Worm (Caenorhabditis elegans) whole organism, young adult: ENCODE results near the gene C27F2.9.

Experiments used
- B0336.3 ChIP-seq: fragments of 200-800 bp; sonication (Bioruptor generic); IDR thresholded peaks from 2 replicates; pipeline ENCODE4 v1.3.6; 2022; ENCODE audit warnings: missing genetic modification characterization, missing compliant biosample characterization
- C06A6.2 ChIP-seq: fragments of 200-800 bp; sonication (Bioruptor generic); conservative IDR thresholded peaks from 2 replicates; pipeline ENCODE4 v1.3.6; 2022; ENCODE audit warnings: missing genetic modification characterization, missing compliant biosample characterization
- C17E4.6 ChIP-seq: fragments of 200-800 bp; sonication (Bioruptor generic); IDR thresholded peaks from 2 replicates; pipeline ENCODE4 v1.3.6; 2022; ENCODE audit warnings: missing genetic modification reagents, missing genetic modification characterization, missing compliant biosample characterization
- D2030.7 ChIP-seq: fragments of 200-800 bp; sonication (Bioruptor generic); IDR thresholded peaks from 2 replicates; pipeline ENCODE4 v1.3.6; 2022; ENCODE audit warnings: missing genetic modification reagents, missing genetic modification characterization, missing compliant biosample characterization
- F52B5.7 ChIP-seq: sonication (generic microtip); optimal IDR thresholded peaks from 2 replicates; lab custom pipeline; 2016; ENCODE audit warnings: mild to moderate bottlenecking, missing genetic modification characterization, missing compliant biosample characterization
- F55B11.4 ChIP-seq: sonication (generic microtip); optimal IDR thresholded peaks from 2 replicates; lab custom pipeline; 2016; ENCODE audit warnings: missing compliant biosample characterization, missing genetic modification characterization, borderline replicate concordance; ENCODE audit not compliant: insufficient read depth
- K11D2.4 ChIP-seq: fragments of 200-800 bp; sonication (Bioruptor generic); IDR thresholded peaks from 2 replicates; pipeline ENCODE4 v1.3.6; 2022; ENCODE audit warnings: missing genetic modification reagents, missing genetic modification characterization, missing compliant biosample characterization
- K12H6.12 ChIP-seq: fragments of 200-800 bp; sonication (Bioruptor generic); optimal IDR thresholded peaks from 2 replicates; lab custom pipeline; 2018; ENCODE audit warnings: mild to moderate bottlenecking, missing genetic modification characterization, missing compliant biosample characterization
- Y53G8AR.9 ChIP-seq: fragments of 200-800 bp; sonication (Bioruptor generic); conservative IDR thresholded peaks from 2 replicates; pipeline ENCODE4 v1.3.6; 2022; ENCODE audit warnings: missing genetic modification reagents, missing genetic modification characterization, missing compliant biosample characterization
- Y67H2A.10 ChIP-seq: fragments of 200-800 bp; sonication (Bioruptor generic); conservative IDR thresholded peaks from 2 replicates; pipeline ENCODE4 v1.3.6; 2022; ENCODE audit warnings: missing genetic modification reagents, missing genetic modification characterization, missing compliant biosample characterization
- ZK185.1 ChIP-seq: sonication (generic microtip); optimal IDR thresholded peaks from 2 replicates; lab custom pipeline; 2016; ENCODE audit warnings: mild to moderate bottlenecking, missing genetic modification characterization, missing compliant biosample characterization; ENCODE audit not compliant: poor library complexity, severe bottlenecking
- atf-7 ChIP-seq: sonication (generic microtip); optimal IDR thresholded peaks from 2 replicates; lab custom pipeline; 2017; ENCODE audit warnings: mild to moderate bottlenecking, missing genetic modification characterization, missing compliant biosample characterization
- attf-6 ChIP-seq: fragments of 200-800 bp; sonication (Bioruptor generic); IDR thresholded peaks from 2 replicates; pipeline ENCODE4 v1.3.6; 2022; ENCODE audit warnings: missing genetic modification reagents, missing genetic modification characterization, missing compliant biosample characterization
- bed-1 ChIP-seq: fragments of 200-800 bp; sonication (Bioruptor generic); IDR thresholded peaks from 2 replicates; pipeline ENCODE4 v1.3.6; 2022; ENCODE audit warnings: missing genetic modification reagents, missing genetic modification characterization, missing compliant biosample characterization
- cebp-1 ChIP-seq, 2 experiments: fragments of 200-800 bp in 1 of 2; sonication (Bioruptor generic) in 1 of 2; sonication (generic microtip) in 1 of 2; IDR thresholded peaks in 1 of 2; optimal IDR thresholded peaks in 1 of 2; 2 replicates each; pipeline versions ENCODE4 v1.3.6 to Lab custom; 2017 to 2022; ENCODE audit warnings: missing compliant biosample characterization in 2 of 2, missing genetic modification characterization in 2 of 2, mild to moderate bottlenecking in 1 of 2, missing genetic modification reagents in 1 of 2, moderate library complexity in 1 of 2
- ceh-100 ChIP-seq: fragments of 200-800 bp; sonication (Bioruptor generic); IDR thresholded peaks from 2 replicates; pipeline ENCODE4 v1.3.6; 2022; ENCODE audit warnings: missing genetic modification reagents, missing genetic modification characterization, missing compliant biosample characterization
- ceh-40 ChIP-seq: fragments of 200-800 bp; sonication (Bioruptor generic); IDR thresholded peaks from 2 replicates; pipeline ENCODE4 v1.3.6; 2022; ENCODE audit warnings: missing genetic modification characterization, missing compliant biosample characterization
- ceh-91 ChIP-seq: fragments of 200-800 bp; sonication (Bioruptor generic); IDR thresholded peaks from 2 replicates; pipeline ENCODE4 v1.3.6; 2022; ENCODE audit warnings: missing genetic modification reagents, missing genetic modification characterization, missing compliant biosample characterization
- chd-7 ChIP-seq: sonication (generic microtip); optimal IDR thresholded peaks from 2 replicates; lab custom pipeline; 2016; ENCODE audit warnings: mild to moderate bottlenecking, missing genetic modification characterization, moderate library complexity, missing compliant biosample characterization
- die-1 ChIP-seq: sonication (generic microtip); optimal IDR thresholded peaks from 2 replicates; lab custom pipeline; 2016; ENCODE audit warnings: missing genotype, mild to moderate bottlenecking, missing genetic modification characterization, missing compliant biosample characterization
- dox-1 ChIP-seq: fragments of 200-800 bp; sonication (Bioruptor generic); IDR thresholded peaks from 2 replicates; pipeline ENCODE4 v1.3.6; 2022; ENCODE audit warnings: missing genetic modification reagents, missing genetic modification characterization, missing compliant biosample characterization
- dpff-1 ChIP-seq: sonication (generic microtip); optimal IDR thresholded peaks from 2 replicates; lab custom pipeline; 2017; ENCODE audit warnings: mild to moderate bottlenecking, missing genetic modification characterization, missing compliant biosample characterization
- him-1 ChIP-seq: sonication (generic microtip); optimal IDR thresholded peaks from 2 replicates; lab custom pipeline; 2016; ENCODE audit warnings: missing genotype, missing genetic modification reagents, missing genetic modification characterization, missing compliant biosample characterization
- hsf-1 ChIP-seq: fragments of 200-800 bp; sonication (Bioruptor generic); IDR thresholded peaks from 2 replicates; pipeline ENCODE4 v1.3.6; 2022; ENCODE audit warnings: missing genetic modification reagents, missing genetic modification characterization, missing compliant biosample characterization
- lag-1 ChIP-seq: fragments of 200-800 bp; sonication (Bioruptor generic); IDR thresholded peaks from 2 replicates; pipeline ENCODE4 v1.3.6; 2022; ENCODE audit warnings: missing genetic modification reagents, missing genetic modification characterization, missing compliant biosample characterization
- let-526 ChIP-seq: fragments of 200-800 bp; sonication (Bioruptor generic); IDR thresholded peaks from 2 replicates; pipeline ENCODE4 v1.3.6; 2022; ENCODE audit warnings: missing genetic modification reagents, missing genetic modification characterization, missing compliant biosample characterization
- lin-54 ChIP-seq: fragments of 200-800 bp; sonication (Bioruptor generic); optimal IDR thresholded peaks from 2 replicates; lab custom pipeline; 2018; ENCODE audit warnings: mild to moderate bottlenecking, missing genetic modification characterization, missing compliant biosample characterization
- madf-10 ChIP-seq: sonication (generic microtip); optimal IDR thresholded peaks from 2 replicates; lab custom pipeline; 2016; ENCODE audit warnings: mild to moderate bottlenecking, missing genetic modification characterization, missing compliant biosample characterization
- madf-8 ChIP-seq: fragments of 200-800 bp; sonication (Bioruptor generic); conservative IDR thresholded peaks from 2 replicates; pipeline ENCODE4 v1.3.6; 2022; ENCODE audit warnings: missing genetic modification reagents, missing genetic modification characterization, missing compliant biosample characterization
- mel-28 ChIP-seq: sonication (generic microtip); optimal IDR thresholded peaks from 2 replicates; lab custom pipeline; 2016; ENCODE audit warnings: borderline replicate concordance, mild to moderate bottlenecking, missing genetic modification characterization, missing compliant biosample characterization
- nfyb-1 ChIP-seq: fragments of 200-800 bp; sonication (Bioruptor generic); IDR thresholded peaks from 2 replicates; pipeline ENCODE4 v1.3.6; 2022; ENCODE audit warnings: missing genetic modification reagents, missing genetic modification characterization, missing compliant biosample characterization
- nhr-80 ChIP-seq: sonication (generic microtip); optimal IDR thresholded peaks from 2 replicates; lab custom pipeline; 2016; ENCODE audit warnings: missing genetic modification characterization, missing compliant biosample characterization
- pbrm-1 ChIP-seq: fragments of 200-800 bp; sonication (Bioruptor generic); IDR thresholded peaks from 2 replicates; pipeline ENCODE4 v1.3.6; 2022; ENCODE audit warnings: missing genetic modification reagents, missing genetic modification characterization, missing compliant biosample characterization
- pha-4 ChIP-seq: fragments of 150-350 bp; sonication (generic microtip); optimal IDR thresholded peaks from 2 replicates; lab custom pipeline; 2014; ENCODE audit warnings: missing biosample characterization, missing genetic modification reagents, missing genetic modification characterization
- rec-8 ChIP-seq, 2 experiments: sonication (generic microtip); optimal IDR thresholded peaks; 2 replicates each; lab custom pipeline; 2016; ENCODE audit warnings: mild to moderate bottlenecking in 2 of 2, missing genetic modification characterization in 2 of 2, missing genetic modification reagents in 2 of 2, missing genotype in 2 of 2, missing biosample characterization in 1 of 2, missing compliant biosample characterization in 1 of 2, moderate library complexity in 1 of 2
- snpc-1.1 ChIP-seq: sonication (generic microtip); optimal IDR thresholded peaks from 2 replicates; lab custom pipeline; 2017; ENCODE audit warnings: missing genetic modification characterization, mild to moderate bottlenecking, missing compliant biosample characterization, antibody characterized with exemption, moderate library complexity, missing genotype, missing genetic modification reagents; ENCODE audit not compliant: insufficient read depth
- snpc-1.3 ChIP-seq: sonication (generic microtip); optimal IDR thresholded peaks from 2 replicates; lab custom pipeline; 2017; ENCODE audit warnings: missing genetic modification characterization, mild to moderate bottlenecking, missing compliant biosample characterization, antibody characterized with exemption, moderate library complexity, missing genotype, missing genetic modification reagents; ENCODE audit not compliant: insufficient read depth
- somi-1 ChIP-seq: fragments of 200-800 bp; sonication (Bioruptor generic); optimal IDR thresholded peaks from 2 replicates; lab custom pipeline; 2018; ENCODE audit warnings: mild to moderate bottlenecking, missing genetic modification characterization, missing compliant biosample characterization
- sptf-2 ChIP-seq: fragments of 200-800 bp; sonication (Bioruptor generic); optimal IDR thresholded peaks from 2 replicates; lab custom pipeline; 2018; ENCODE audit warnings: mild to moderate bottlenecking, missing genetic modification characterization, missing compliant biosample characterization
- tbp1 ChIP-seq: fragments of 200-800 bp; sonication (Bioruptor generic); optimal IDR thresholded peaks from 2 replicates; lab custom pipeline; 2018; ENCODE audit warnings: mild to moderate bottlenecking, missing genetic modification characterization, missing compliant biosample characterization
- tbx-9 ChIP-seq: sonication (generic microtip); optimal IDR thresholded peaks from 2 replicates; lab custom pipeline; 2016; ENCODE audit warnings: borderline replicate concordance, missing genetic modification characterization, inconsistent platforms, missing compliant biosample characterization
- zfh-2 ChIP-seq: fragments of 200-800 bp; sonication (Bioruptor generic); conservative IDR thresholded peaks from 2 replicates; pipeline ENCODE4 v1.3.6; 2022; ENCODE audit warnings: missing genetic modification reagents, missing genetic modification characterization, missing compliant biosample characterization
- ztf-18 ChIP-seq: sonication (generic microtip); optimal IDR thresholded peaks from 2 replicates; lab custom pipeline; 2016; ENCODE audit warnings: missing genotype, mild to moderate bottlenecking, missing genetic modification characterization, missing compliant biosample characterization
- ztf-25 ChIP-seq: fragments of 200-800 bp; sonication (Bioruptor generic); IDR thresholded peaks from 2 replicates; pipeline ENCODE4 v1.3.6; 2022; ENCODE audit warnings: missing genetic modification reagents, missing genetic modification characterization, missing compliant biosample characterization
- ztf-28 ChIP-seq: fragments of 200-800 bp; sonication (Bioruptor generic); IDR thresholded peaks from 2 replicates; pipeline ENCODE4 v1.3.6; 2022; ENCODE audit warnings: missing genetic modification reagents, missing genetic modification characterization, missing compliant biosample characterization
- ztf-3 ChIP-seq: fragments of 200-800 bp; sonication (Bioruptor generic); optimal IDR thresholded peaks from 2 replicates; lab custom pipeline; 2018; ENCODE audit warnings: mild to moderate bottlenecking, missing genetic modification characterization, missing compliant biosample characterization

The C27F2.9 gene

ce11 chrIII:4930154-4930679 is 32.6 kb downstream of the C27F2.9 start, which contains the start of gene set-2 (continued):
- TF ChIP-seq C06A6.2 (no peak), him-1 (tag; lab: Kevin White, UChicago) (peak; percentile 3), attf-6 (GFP tag; lab: Robert Waterston, UW) (peak; percentile 29; the same call in 1 of the 2 replicates), F55B11.4 (no peak), sptf-2 (GFP tag; lab: Kevin White, UChicago) (peak; percentile 84), let-526 (GFP tag; lab: Robert Waterston, UW) (peak; percentile 86), snpc-1.3 (peak; percentile 60), F52B5.7 (tag; lab: Kevin White, UChicago) (no peak), nfyb-1 (GFP tag; lab: Robert Waterston, UW) (peak; percentile 76), ztf-28 (peak; percentile 81; the same call in 1 of the 2 replicates), lin-54 (GFP tag; lab: Kevin White, UChicago) (peak; percentile 97), bed-1 (GFP tag; lab: Robert Waterston, UW) (0 out of 2 replicates have a peak, but pooled peaks have one; percentile 79), ztf-18 (tag; lab: Kevin White, UChicago) (peak; percentile 74), pha-4 (tag; lab: Kevin White, UChicago) (no peak), Y53G8AR.9 (peak; percentile 51; the same call in 1 of the 2 replicates), ceh-100 (GFP tag; lab: Robert Waterston, UW) (peak; percentile 50), somi-1 (GFP tag; lab: Kevin White, UChicago) (no peak), rec-8 (tag; optimal IDR thresholded peaks at IDR 0.05; lab: Kevin White, UChicago) (peak; percentile 52 to 80), mel-28 (no peak), cebp-1 (GFP tag; IDR thresholded peaks at IDR 0.05; lab: Robert Waterston, UW) (no peak), cebp-1 (tag; optimal IDR thresholded peaks at IDR 0.05; lab: Kevin White, UChicago) (peak; percentile 67), pbrm-1 (GFP tag; lab: Robert Waterston, UW) (peak; percentile 65; the same call in 1 of the 2 replicates), snpc-1.1 (peak; percentile 40), ztf-25 (GFP tag; lab: Robert Waterston, UW) (peak; percentile 87), Y67H2A.10 (GFP tag; lab: Robert Waterston, UW) (peak; percentile 45; the same call in 1 of the 2 replicates), madf-10 (tag; lab: Kevin White, UChicago) (peak; percentile 55), zfh-2 (0 out of 2 replicates have a peak, but pooled peaks have one; percentile 30), die-1 (tag; lab: Kevin White, UChicago) (no peak), ZK185.1 (peak; percentile 93), B0336.3 (GFP tag; lab: Robert Waterston, UW) (peak; percentile 63), tbx-9 (tag; lab: Kevin White, UChicago) (no peak), ceh-91 (peak; percentile 82), dpff-1 (tag; lab: Kevin White, UChicago) (no peak), K11D2.4 (peak; percentile 58; the same call in 1 of the 2 replicates), ztf-3 (GFP tag; lab: Kevin White, UChicago) (no peak), ceh-40 (peak; percentile 54; the same call in 1 of the 2 replicates), atf-7 (tag; lab: Kevin White, UChicago) (no peak), nhr-80 (tag; lab: Kevin White, UChicago) (peak; percentile 30), chd-7 (peak; percentile 19), tbp1 (GFP tag; lab: Kevin White, UChicago) (peak; percentile 48), D2030.7 (GFP tag; lab: Robert Waterston, UW) (peak; percentile 80), lag-1 (GFP tag; lab: Robert Waterston, UW) (no peak), K12H6.12 (tag; lab: Kevin White, UChicago) (peak; percentile 59), madf-8 (GFP tag; lab: Robert Waterston, UW) (peak; percentile 77), C17E4.6 (GFP tag; lab: Robert Waterston, UW) (peak; percentile 59; the same call in 1 of the 2 replicates), dox-1 (GFP tag; lab: Robert Waterston, UW) (peak; percentile 90), hsf-1 (GFP tag; lab: Robert Waterston, UW) (0 out of 2 replicates have a peak, but pooled peaks have one; percentile 19)
